Fruit fly (Drosophila melanogaster): Measurements from ENCODE around the gene Mpv17.

The Mpv17 gene

DNA sequence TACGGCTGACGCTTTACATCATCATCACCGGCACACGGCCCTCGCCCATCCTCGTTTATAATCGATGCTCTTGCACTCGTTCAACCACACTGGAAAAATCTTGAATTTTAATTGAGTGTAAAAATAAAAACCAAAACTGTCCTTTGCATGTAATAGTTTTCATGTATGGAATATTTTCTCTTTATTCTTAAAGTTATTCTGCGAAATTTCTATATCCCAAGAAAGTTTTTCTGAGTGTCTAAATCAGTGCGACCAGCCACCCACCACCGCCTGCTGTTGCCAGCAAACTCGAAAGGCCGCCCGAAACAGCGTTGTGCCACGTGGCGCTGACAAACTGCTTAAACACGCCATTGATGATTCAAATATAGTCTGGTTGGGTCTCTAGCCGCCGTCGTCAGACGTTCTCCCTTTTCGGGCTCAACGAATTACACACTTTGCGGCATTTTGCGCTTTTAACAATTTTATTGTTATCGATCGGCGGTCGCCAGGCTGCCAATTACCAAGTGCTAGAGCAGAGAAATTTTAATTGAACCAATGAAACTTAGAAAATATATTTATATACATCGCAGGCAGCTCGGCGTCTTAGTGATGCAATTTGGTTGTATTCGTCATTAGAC lies 46.3 kb downstream of the Mpv17 start (continued):
- TF ChIP-seq otp (GFP tag; IDR thresholded peaks at IDR 0.05), result no peak; the same call in 2 of the 3 replicates
- TF ChIP-seq Dip3 (GFP tag; optimal IDR thresholded peaks at IDR 0.05), result no peak
- TF ChIP-seq dmrt11E (tag; optimal IDR thresholded peaks at IDR 0.05), result peak; percentile 70
- TF ChIP-seq z (GFP tag; IDR thresholded peaks at IDR 0.05), result 0 out of 3 replicates have a peak, but pooled peaks have one; percentile 22
- TF ChIP-seq CG10267 (tag; optimal IDR thresholded peaks at IDR 0.05), result peak; percentile 78
- TF ChIP-seq emc (GFP tag; optimal IDR thresholded peaks at IDR 0.05), result no peak
- TF ChIP-seq hbn (GFP tag; IDR thresholded peaks at IDR 0.05; ENCODE audit: partially characterized antibody), result no peak
- peak; percentile 47 for TF ChIP-seq ems (GFP tag; optimal IDR thresholded peaks at IDR 0.05)
- TF ChIP-seq CG12299 (tag; optimal IDR thresholded peaks at IDR 0.05), result peak; percentile 42
- TF ChIP-seq HmgD (GFP tag; optimal IDR thresholded peaks at IDR 0.05), result no peak
- TF ChIP-seq CG1024 (GFP tag; IDR thresholded peaks at IDR 0.05), result no peak; the same call in 1 of the 2 replicates
- peak; percentile 68 for TF ChIP-seq pros (GFP tag; optimal IDR thresholded peaks at IDR 0.05)
- TF ChIP-seq CG18619 (GFP tag; optimal IDR thresholded peaks at IDR 0.05), result peak; percentile 33
- TF ChIP-seq B-H1 (GFP tag; IDR thresholded peaks at IDR 0.05), result peak; percentile 59; the same call in 2 of the 3 replicates
- TF ChIP-seq chif (GFP tag; optimal IDR thresholded peaks at IDR 0.05), result peak; percentile 69 to 81
- TF ChIP-seq schlank (tag; optimal IDR thresholded peaks at IDR 0.05), result peak; percentile 16
- TF ChIP-seq Lpt (GFP tag; optimal IDR thresholded peaks at IDR 0.05), result no peak
- TF ChIP-seq MTF-1 (GFP tag; optimal IDR thresholded peaks at IDR 0.05; ENCODE audit: borderline replicate concordance), result peak; percentile 28
- TF ChIP-seq CG7987 (GFP tag; optimal IDR thresholded peaks at IDR 0.05), result peak; percentile 39
- TF ChIP-seq Bgb (GFP tag; IDR thresholded peaks at IDR 0.05; ENCODE audit: partially characterized antibody), result no peak
- TF ChIP-seq CG6654 (GFP tag; optimal IDR thresholded peaks at IDR 0.05), result peak; percentile 36
- TF ChIP-seq vfl (GFP tag; optimal IDR thresholded peaks at IDR 0.05), result no peak
- TF ChIP-seq CG11085 (GFP tag; IDR thresholded peaks at IDR 0.05), result no peak
- no peak for TF ChIP-seq CG31365 (tag; optimal IDR thresholded peaks at IDR 0.05)
- no peak; the same call in 1 of the 2 replicates for TF ChIP-seq ranshi (GFP tag; IDR thresholded peaks at IDR 0.05)
- peak; percentile 57 for TF ChIP-seq disco-r (GFP tag; optimal IDR thresholded peaks at IDR 0.05)
- peak; percentile 80 for TF ChIP-seq CG3407 (GFP tag; optimal IDR thresholded peaks at IDR 0.05)
- peak; percentile 71 for TF ChIP-seq CG14710 (tag; optimal IDR thresholded peaks at IDR 0.05)
- no peak for TF ChIP-seq gfzf (GFP tag; optimal IDR thresholded peaks at IDR 0.05)
- peak; percentile 61 for TF ChIP-seq Nf-YB (GFP tag; optimal IDR thresholded peaks at IDR 0.05)
- peak; percentile 63 for TF ChIP-seq pum (GFP tag; optimal IDR thresholded peaks at IDR 0.05)
- TF ChIP-seq bigmax (GFP tag; optimal IDR thresholded peaks at IDR 0.05), result no peak
- peak; percentile 69 for TF ChIP-seq tin (GFP tag; optimal IDR thresholded peaks at IDR 0.05)
- TF ChIP-seq Bdp1 (GFP tag; optimal IDR thresholded peaks at IDR 0.05), result peak; percentile 62
- TF ChIP-seq NC2β (GFP tag; optimal IDR thresholded peaks at IDR 0.05), result peak; percentile 62
- no peak for TF ChIP-seq gcm2 (GFP tag; optimal IDR thresholded peaks at IDR 0.05)
- peak; percentile 40 for TF ChIP-seq CG10147 (GFP tag; optimal IDR thresholded peaks at IDR 0.05)
- TF ChIP-seq tgo (GFP tag; IDR thresholded peaks at IDR 0.05), result peak; percentile 78
- no peak for TF ChIP-seq CG6854 (GFP tag; optimal IDR thresholded peaks at IDR 0.05)
- TF ChIP-seq CG16779 (GFP tag; IDR thresholded peaks at IDR 0.05), result no peak
- TF ChIP-seq dpn (GFP tag; optimal IDR thresholded peaks at IDR 0.05), result peak; percentile 58 to 81
- TF ChIP-seq BtbVII (GFP tag; optimal IDR thresholded peaks at IDR 0.05), result peak; percentile 50
- TF ChIP-seq CG17385 (GFP tag; optimal IDR thresholded peaks at IDR 0.05), result peak; percentile 74
- peak; percentile 21 for TF ChIP-seq CG4328 (GFP tag; optimal IDR thresholded peaks at IDR 0.05)
- TF ChIP-seq inv (GFP tag; IDR thresholded peaks at IDR 0.05; ENCODE audit: partially characterized antibody), result no peak
- TF ChIP-seq CHES-1-like (GFP tag; optimal IDR thresholded peaks at IDR 0.05), result peak; percentile 48
- peak; percentile 84 for TF ChIP-seq ATbp (GFP tag; optimal IDR thresholded peaks at IDR 0.05)
- TF ChIP-seq ham (GFP tag; IDR thresholded peaks at IDR 0.05), result no peak
- TF ChIP-seq rib (GFP tag; IDR thresholded peaks at IDR 0.05), result no peak
- TF ChIP-seq nerfin-2 (GFP tag; IDR thresholded peaks at IDR 0.05; ENCODE audit: partially characterized antibody), result no peak
